Fruit fly (Drosophila melanogaster) whole organism, embryonic: ENCODE results near the gene dikar.

ENCODE experiments used
- Ada2b ChIP-seq: fragments of 200-800 bp; sonication (Bioruptor generic); IDR thresholded peaks from 2 replicates; pipeline ENCODE4 v1.3.6; 2022; ENCODE audit warnings: missing biosample characterization, missing genetic modification characterization
- Adf1 ChIP-seq: fragments of 200-800 bp; sonication (Bioruptor generic); IDR thresholded peaks from 2 replicates; pipeline ENCODE4 v1.3.6; 2022; ENCODE audit warnings: missing biosample characterization, missing genetic modification characterization
- Atf3 ChIP-seq: fragments of 200-800 bp; sonication (Bioruptor generic); optimal IDR thresholded peaks from 3 replicates; lab custom pipeline; 2016; ENCODE audit warnings: missing biosample characterization, missing genetic modification characterization
- CG10431 ChIP-seq: fragments of 200-800 bp; sonication (Bioruptor generic); optimal IDR thresholded peaks from 3 replicates; lab custom pipeline; 2018; ENCODE audit warnings: missing biosample characterization, mild to moderate bottlenecking, missing genetic modification characterization
- CG10543 ChIP-seq: fragments of 200-800 bp; sonication (Bioruptor generic); optimal IDR thresholded peaks from 3 replicates; lab custom pipeline; 2017; ENCODE audit warnings: missing biosample characterization, mild to moderate bottlenecking, missing genetic modification characterization, moderate library complexity
- CG10565 ChIP-seq: fragments of 200-800 bp; sonication (Bioruptor generic); optimal IDR thresholded peaks from 3 replicates; lab custom pipeline; 2016; ENCODE audit warnings: missing biosample characterization, mild to moderate bottlenecking, missing genetic modification characterization
- CG11398 ChIP-seq: fragments of 200-800 bp; sonication (Bioruptor generic); optimal IDR thresholded peaks from 2 replicates; lab custom pipeline; 2016; ENCODE audit warnings: missing biosample characterization, missing genetic modification characterization
- CG11696 ChIP-seq: fragments of 200-800 bp; sonication (Bioruptor generic); IDR thresholded peaks from 2 replicates; pipeline ENCODE4 v1.3.6; 2022; ENCODE audit warnings: missing biosample characterization, missing genetic modification characterization
- CG12104 ChIP-seq: fragments of 200-800 bp; sonication (Bioruptor generic); optimal IDR thresholded peaks from 3 replicates; lab custom pipeline; 2016; ENCODE audit warnings: missing biosample characterization, missing genetic modification characterization
- CG17802 ChIP-seq: fragments of 200-800 bp; sonication (Bioruptor generic); optimal IDR thresholded peaks from 2 replicates; lab custom pipeline; 2018; ENCODE audit warnings: missing biosample characterization, mild to moderate bottlenecking, missing genetic modification characterization, moderate library complexity
- CG2120 ChIP-seq: fragments of 200-800 bp; sonication (Bioruptor generic); optimal IDR thresholded peaks from 3 replicates; lab custom pipeline; 2016; ENCODE audit warnings: missing biosample characterization, missing genetic modification characterization
- CG30431 ChIP-seq: fragments of 200-800 bp; sonication (Bioruptor generic); optimal IDR thresholded peaks from 2 replicates; lab custom pipeline; 2017; ENCODE audit warnings: missing biosample characterization, missing genetic modification characterization
- CG31388 ChIP-seq: fragments of 200-800 bp; sonication (Bioruptor generic); optimal IDR thresholded peaks from 2 replicates; lab custom pipeline; 2016; ENCODE audit warnings: missing biosample characterization, missing genetic modification characterization
- CG34422 ChIP-seq: fragments of 200-800 bp; sonication (Bioruptor generic); IDR thresholded peaks from 3 replicates; pipeline ENCODE4 v1.3.6; 2022; ENCODE audit warnings: missing biosample characterization, missing genetic modification characterization
- CG4360 ChIP-seq: fragments of 200-800 bp; sonication (Bioruptor generic); IDR thresholded peaks from 2 replicates; pipeline ENCODE4 v1.3.6; 2022; ENCODE audit warnings: missing biosample characterization, missing genetic modification characterization
- CG5953 ChIP-seq: fragments of 200-800 bp; sonication (Bioruptor generic); IDR thresholded peaks from 2 replicates; pipeline ENCODE4 v1.3.6; 2022; ENCODE audit warnings: missing biosample characterization, missing genetic modification characterization
- CG6683 ChIP-seq: fragments of 200-800 bp; sonication (Bioruptor generic); optimal IDR thresholded peaks from 2 replicates; lab custom pipeline; 2017; ENCODE audit warnings: missing biosample characterization, mild to moderate bottlenecking, missing genetic modification characterization, missing genetic modification reagents
- CG6791 ChIP-seq: fragments of 200-800 bp; sonication (Bioruptor generic); IDR thresholded peaks from 3 replicates; pipeline ENCODE4 v1.3.6; 2022; ENCODE audit warnings: missing biosample characterization, missing genetic modification characterization; ENCODE audit not compliant: partially characterized antibody
- CG8089 ChIP-seq: fragments of 200-800 bp; sonication (Bioruptor generic); optimal IDR thresholded peaks from 3 replicates; lab custom pipeline; 2016; ENCODE audit warnings: missing biosample characterization, missing genetic modification characterization
- CG9932 ChIP-seq: fragments of 200-800 bp; sonication (Bioruptor generic); IDR thresholded peaks from 2 replicates; pipeline ENCODE4 v1.3.6; 2022; ENCODE audit warnings: missing biosample characterization, missing genetic modification characterization
- CTCF ChIP-seq: fragments of 200-800 bp; sonication (Bioruptor generic); optimal IDR thresholded peaks from 2 replicates; lab custom pipeline; 2017; ENCODE audit warnings: missing biosample characterization, mild to moderate bottlenecking, missing genetic modification characterization, moderate library complexity
- D19A ChIP-seq: fragments of 200-800 bp; optimal IDR thresholded peaks from 3 replicates; lab custom pipeline; 2019; ENCODE audit warnings: missing biosample characterization, mild to moderate bottlenecking, missing genetic modification characterization, moderate library complexity
- Dip3 ChIP-seq: fragments of 200-800 bp; sonication (Bioruptor generic); optimal IDR thresholded peaks from 3 replicates; lab custom pipeline; 2016; ENCODE audit warnings: missing biosample characterization, missing genetic modification characterization
- Dp ChIP-seq: fragments of 200-800 bp; sonication (Bioruptor generic); optimal IDR thresholded peaks from 2 replicates; lab custom pipeline; 2018; ENCODE audit warnings: missing biosample characterization, mild to moderate bottlenecking, missing genetic modification characterization, moderate library complexity
- Ets65A ChIP-seq: fragments of 200-800 bp; sonication (Bioruptor generic); peaks from one replicate; lab custom pipeline; 2016; ENCODE audit warnings: missing biosample characterization, missing genetic modification characterization
- GATAe ChIP-seq: fragments of 200-800 bp; sonication (Bioruptor generic); conservative IDR thresholded peaks from 2 replicates; pipeline ENCODE4 v1.3.6; 2022; ENCODE audit warnings: missing biosample characterization, missing genetic modification characterization
- H15 ChIP-seq: fragments of 200-800 bp; sonication (Bioruptor generic); IDR thresholded peaks from 3 replicates; pipeline ENCODE4 v1.3.6; 2022; ENCODE audit warnings: missing biosample characterization, missing genetic modification characterization
- Lhr ChIP-seq: fragments of 200-800 bp; sonication (Bioruptor generic); optimal IDR thresholded peaks from 3 replicates; lab custom pipeline; 2017; ENCODE audit warnings: mild to moderate bottlenecking, missing biosample characterization, missing genetic modification reagents, missing genetic modification characterization
- Lpt ChIP-seq: fragments of >200 bp; optimal IDR thresholded peaks from 2 replicates; lab custom pipeline; 2018; ENCODE audit warnings: missing biosample characterization, missing genetic modification characterization
- Scr ChIP-seq: fragments of 200-800 bp; sonication (Bioruptor generic); IDR thresholded peaks from 2 replicates; pipeline ENCODE4 v1.3.6; 2022; ENCODE audit warnings: missing biosample characterization, missing genetic modification characterization; ENCODE audit not compliant: partially characterized antibody
- ab ChIP-seq: fragments of 200-800 bp; sonication (Bioruptor generic); optimal IDR thresholded peaks from 2 replicates; lab custom pipeline; 2016; ENCODE audit warnings: missing biosample characterization, missing genetic modification characterization
- ara ChIP-seq: fragments of 200-800 bp; sonication (Bioruptor generic); IDR thresholded peaks from 2 replicates; pipeline ENCODE4 v1.3.6; 2022; ENCODE audit warnings: missing biosample characterization, missing genetic modification characterization
- bbx ChIP-seq: fragments of 200-800 bp; sonication (Bioruptor generic); IDR thresholded peaks from 2 replicates; pipeline ENCODE4 v1.3.6; 2022; ENCODE audit warnings: missing biosample characterization, missing genetic modification characterization; ENCODE audit not compliant: partially characterized antibody
- cwo ChIP-seq: fragments of 200-800 bp; sonication (Bioruptor generic); optimal IDR thresholded peaks from 3 replicates; lab custom pipeline; 2017; ENCODE audit warnings: missing biosample characterization, missing genetic modification characterization, mild to moderate bottlenecking, moderate library complexity, missing genetic modification reagents
- dati ChIP-seq: fragments of 200-800 bp; sonication (Bioruptor generic); IDR thresholded peaks from 2 replicates; pipeline ENCODE4 v1.3.6; 2022; ENCODE audit warnings: missing biosample characterization, missing genetic modification characterization
- dimm ChIP-seq: fragments of 200-800 bp; sonication (Bioruptor generic); IDR thresholded peaks from 2 replicates; pipeline ENCODE4 v1.3.6; 2022; ENCODE audit warnings: missing biosample characterization, missing genetic modification characterization
- dm ChIP-seq: fragments of 200-800 bp; sonication (Bioruptor generic); optimal IDR thresholded peaks from 3 replicates; lab custom pipeline; 2016; ENCODE audit warnings: missing biosample characterization, missing genetic modification characterization
- dmrt11E ChIP-seq: fragments of 200-800 bp; sonication (Bioruptor generic); optimal IDR thresholded peaks from 3 replicates; lab custom pipeline; 2018; ENCODE audit warnings: missing biosample characterization, mild to moderate bottlenecking, missing genetic modification characterization, moderate library complexity
- dmrt99B ChIP-seq: fragments of 200-800 bp; sonication (Bioruptor generic); optimal IDR thresholded peaks from 2 replicates; lab custom pipeline; 2018; ENCODE audit warnings: missing biosample characterization, mild to moderate bottlenecking, missing genetic modification characterization, moderate library complexity
- dpn ChIP-seq, 2 experiments: fragments of 200-800 bp; sonication (Bioruptor generic); optimal IDR thresholded peaks; 3 replicates each; lab custom pipeline; 2016; ENCODE audit warnings: missing biosample characterization in 2 of 2, missing genetic modification characterization in 2 of 2
- esg ChIP-seq: fragments of 200-800 bp; sonication (Bioruptor generic); conservative IDR thresholded peaks from 2 replicates; pipeline ENCODE4 v1.3.6; 2022; ENCODE audit warnings: missing biosample characterization, missing genetic modification characterization
- fd102C ChIP-seq: fragments of 200-800 bp; sonication (Bioruptor generic); optimal IDR thresholded peaks from 2 replicates; lab custom pipeline; 2018; ENCODE audit warnings: missing biosample characterization, mild to moderate bottlenecking, missing genetic modification characterization, moderate library complexity
- h ChIP-seq: fragments of >200 bp; optimal IDR thresholded peaks from 2 replicates; lab custom pipeline; 2017
- ham ChIP-seq: fragments of 200-800 bp; sonication (Bioruptor generic); IDR thresholded peaks from 2 replicates; pipeline ENCODE4 v1.3.6; 2022; ENCODE audit warnings: missing biosample characterization, missing genetic modification characterization
- inv ChIP-seq: fragments of 200-800 bp; sonication (Bioruptor generic); IDR thresholded peaks from 2 replicates; pipeline ENCODE4 v1.3.6; 2022; ENCODE audit warnings: missing biosample characterization, missing genetic modification characterization; ENCODE audit not compliant: partially characterized antibody
- mam ChIP-seq: fragments of 200-800 bp; sonication (Bioruptor generic); optimal IDR thresholded peaks from 3 replicates; lab custom pipeline; 2016; ENCODE audit warnings: missing biosample characterization, missing genetic modification characterization
- mirr ChIP-seq: fragments of 200-800 bp; sonication (Bioruptor generic); optimal IDR thresholded peaks from 3 replicates; lab custom pipeline; 2018; ENCODE audit warnings: missing biosample characterization, mild to moderate bottlenecking, missing genetic modification characterization
- nerfin-2 ChIP-seq: fragments of 200-800 bp; sonication (Bioruptor generic); IDR thresholded peaks from 2 replicates; pipeline ENCODE4 v1.3.6; 2022; ENCODE audit warnings: missing biosample characterization, missing genetic modification characterization; ENCODE audit not compliant: partially characterized antibody
- ro ChIP-seq: fragments of 200-800 bp; sonication (Bioruptor generic); IDR thresholded peaks from 2 replicates; pipeline ENCODE4 v1.3.6; 2022; ENCODE audit warnings: missing biosample characterization, missing genetic modification characterization
- unpg ChIP-seq: fragments of 200-800 bp; sonication (Bioruptor generic); optimal IDR thresholded peaks from 3 replicates; lab custom pipeline; 2018; ENCODE audit warnings: missing biosample characterization, mild to moderate bottlenecking, missing genetic modification characterization, moderate library complexity
- vnd ChIP-seq: fragments of 200-800 bp; sonication (Bioruptor generic); IDR thresholded peaks from 3 replicates; pipeline ENCODE4 v1.3.6; 2022; ENCODE audit warnings: missing biosample characterization, missing genetic modification characterization; ENCODE audit not compliant: partially characterized antibody
- zf30C ChIP-seq: fragments of 200-800 bp; sonication (Bioruptor generic); optimal IDR thresholded peaks from 3 replicates; lab custom pipeline; 2018; ENCODE audit warnings: missing biosample characterization, mild to moderate bottlenecking, missing genetic modification characterization

The dikar gene

dm6 chr3L:6742974-6743345 lies at the start of gene dikar (continued):
- TF ChIP-seq ro (no peak; the same call in 1 of the 2 replicates), Dip3 (peak; percentile 52), Ada2b (GFP tag; lab: Robert Waterston, UW) (0 out of 2 replicates have a peak, but pooled peaks have one; percentile 31), dmrt11E (tag; lab: Kevin White, UChicago) (peak; percentile 58), unpg (GFP tag; lab: Kevin White, UChicago) (no peak), CG17802 (tag; lab: Kevin White, UChicago) (no peak), ara (peak; percentile 50; the same call in 1 of the 2 replicates), CG12104 (GFP tag; lab: Kevin White, UChicago) (no peak), mirr (no peak), CG6683 (GFP tag; lab: Kevin White, UChicago) (no peak), h (lab: Kevin White, UChicago) (no peak), ab (GFP tag; lab: Kevin White, UChicago) (no peak), inv (GFP tag; lab: Robert Waterston, UW) (peak; percentile 86), CTCF (GFP tag; lab: Kevin White, UChicago) (no peak), esg (peak; percentile 29; the same call in 1 of the 2 replicates), CG6791 (GFP tag; lab: Robert Waterston, UW) (peak; percentile 91), Adf1 (GFP tag; lab: Robert Waterston, UW) (peak; percentile 6), CG31388 (GFP tag; lab: Kevin White, UChicago) (no peak), mam (GFP tag; lab: Kevin White, UChicago) (peak; percentile 68), CG11696 (GFP tag; lab: Robert Waterston, UW) (no peak), vnd (GFP tag; lab: Robert Waterston, UW) (peak; percentile 86), D19A (no peak), zf30C (no peak), dimm (GFP tag; lab: Robert Waterston, UW) (0 out of 2 replicates have a peak, but pooled peaks have one; percentile 15), dm (GFP tag; lab: Kevin White, UChicago) (no peak), CG11398 (GFP tag; lab: Kevin White, UChicago) (no peak), H15 (GFP tag; lab: Robert Waterston, UW) (peak; percentile 70; the same call in 1 of the 3 replicates), CG10431 (peak; percentile 73), cwo (GFP tag; lab: Kevin White, UChicago) (no peak), CG9932 (GFP tag; lab: Robert Waterston, UW) (peak; percentile 94), CG10543 (peak; percentile 31), Ets65A (GFP tag; lab: Kevin White, UChicago) (peak; percentile 94), fd102C (GFP tag; lab: Kevin White, UChicago) (no peak), CG2120 (GFP tag; lab: Kevin White, UChicago) (peak; percentile 67), Scr (GFP tag; lab: Robert Waterston, UW) (peak; percentile 86), bbx (peak; percentile 86), ham (GFP tag; lab: Robert Waterston, UW) (no peak), Dp (GFP tag; lab: Kevin White, UChicago) (no peak), Lhr (no peak), CG4360 (no peak), Lpt (GFP tag; lab: Kevin White, UChicago) (no peak), CG34422 (GFP tag; lab: Robert Waterston, UW) (peak; percentile 77), CG8089 (GFP tag; lab: Kevin White, UChicago) (no peak), dpn (GFP tag; optimal IDR thresholded peaks at IDR 0.05; lab: Kevin White, UChicago) (peak; percentile 10 to 61), dati (GFP tag; lab: Robert Waterston, UW) (no peak), CG10565 (no peak), Atf3 (GFP tag; lab: Kevin White, UChicago) (peak; percentile 19), CG30431 (no peak), CG5953 (peak; percentile 33; the same call in 1 of the 2 replicates), nerfin-2 (GFP tag; lab: Robert Waterston, UW) (peak; percentile 43), dmrt99B (tag; lab: Kevin White, UChicago) (no peak), GATAe (GFP tag; lab: Robert Waterston, UW) (no peak)
